Fruit fly (Drosophila melanogaster): Measurements from ENCODE around the gene CG14414.
A peak's percentile ranks its signal among the peaks of the same experiment; 100 is the strongest.

The CG14414 gene

dm6 chrX:14602421-14602846, 22.0 kb downstream of the CG14414 start, which contains the start of gene sbm (continued):
- TF ChIP-seq CG33557 (GFP tag; optimal IDR thresholded peaks at IDR 0.05) (no peak), pita (GFP tag; optimal IDR thresholded peaks at IDR 0.05) (no peak), zf30C (GFP tag; optimal IDR thresholded peaks at IDR 0.05) (no peak), Opbp (GFP tag; IDR thresholded peaks at IDR 0.05; ENCODE audit: partially characterized antibody) (peak; percentile 59; the same call in 2 of the 3 replicates), CG2116 (GFP tag; optimal IDR thresholded peaks at IDR 0.05) (peak; percentile 34), Aef1 (GFP tag; IDR thresholded peaks at IDR 0.05) (peak; percentile 52; the same call in 2 of the 3 replicates), repo (GFP tag; optimal IDR thresholded peaks at IDR 0.05) (peak; percentile 7), aop (GFP tag; IDR thresholded peaks at IDR 0.05) (no peak), CG1233 (GFP tag; optimal IDR thresholded peaks at IDR 0.05) (no peak), CG11696 (GFP tag; IDR thresholded peaks at IDR 0.05) (peak; percentile 74), sob (GFP tag; IDR thresholded peaks at IDR 0.05) (peak; percentile 56; the same call in 1 of the 2 replicates), dmrt99B (tag; optimal IDR thresholded peaks at IDR 0.05) (peak; percentile 31), E2f2 (GFP tag; IDR thresholded peaks at IDR 0.05) (peak; percentile 70), CG11560 (tag; IDR thresholded peaks at IDR 0.05) (no peak), Myb (GFP tag; optimal IDR thresholded peaks at IDR 0.05) (peak; percentile 76), crc (GFP tag; optimal IDR thresholded peaks at IDR 0.05) (no peak), ewg (GFP tag; optimal IDR thresholded peaks at IDR 0.05) (peak; percentile 23), grn (GFP tag; optimal IDR thresholded peaks at IDR 0.05) (no peak), CG7556 (GFP tag; optimal IDR thresholded peaks at IDR 0.05) (no peak), CG12299 (tag; optimal IDR thresholded peaks at IDR 0.05) (no peak), dm (GFP tag; optimal IDR thresholded peaks at IDR 0.05) (peak; percentile 30), Abd-B (GFP tag; optimal IDR thresholded peaks at IDR 0.05) (peak; percentile 32), Usf (GFP tag; optimal IDR thresholded peaks at IDR 0.05) (no peak), Hr3 (GFP tag; optimal IDR thresholded peaks at IDR 0.05) (no peak), yki (optimal IDR thresholded peaks at IDR 0.05) (no peak), CG2129 (GFP tag; IDR thresholded peaks at IDR 0.05; ENCODE audit: partially characterized antibody) (0 out of 2 replicates have a peak, but pooled peaks have one; percentile 29), pan (optimal IDR thresholded peaks at IDR 0.05) (no peak), pan (GFP tag; optimal IDR thresholded peaks at IDR 0.05 in 1 of 2, IDR thresholded peaks at IDR 0.05 in 1 of 2) (peak in 1 of 2 experiments; percentile 65), Dad (GFP tag; optimal IDR thresholded peaks at IDR 0.05) (no peak), sd (tag; optimal IDR thresholded peaks at IDR 0.05) (no peak), CG18599 (GFP tag; optimal IDR thresholded peaks at IDR 0.05) (peak; percentile 37), wdn (GFP tag; IDR thresholded peaks at IDR 0.05) (peak; percentile 64; the same call in 1 of the 2 replicates), CG16815 (GFP tag; optimal IDR thresholded peaks at IDR 0.05) (no peak), kni (GFP tag; optimal IDR thresholded peaks at IDR 0.05) (no peak), CG3847 (GFP tag; IDR thresholded peaks at IDR 0.05) (peak; percentile 54; the same call in 1 of the 2 replicates), trem (tag; optimal IDR thresholded peaks at IDR 0.05) (peak; percentile 9), ara (GFP tag; IDR thresholded peaks at IDR 0.05) (no peak), jigr1 (GFP tag; IDR thresholded peaks at IDR 0.05) (0 out of 3 replicates have a peak, but pooled peaks have one; percentile 25), CG3163 (GFP tag; optimal IDR thresholded peaks at IDR 0.05) (no peak), Hey (tag; optimal IDR thresholded peaks at IDR 0.05) (no peak), p53 (GFP tag; optimal IDR thresholded peaks at IDR 0.05) (peak; percentile 56), wor (GFP tag; IDR thresholded peaks at IDR 0.05) (no peak), Asciz (GFP tag; optimal IDR thresholded peaks at IDR 0.05) (no peak), CG31365 (tag; optimal IDR thresholded peaks at IDR 0.05) (no peak), CG10321 (GFP tag; IDR thresholded peaks at IDR 0.05) (no peak), ems (GFP tag; optimal IDR thresholded peaks at IDR 0.05) (peak; percentile 45), TFAM (GFP tag; optimal IDR thresholded peaks at IDR 0.05) (no peak), klu (GFP tag; IDR thresholded peaks at IDR 0.05) (no peak), salm (tag; optimal IDR thresholded peaks at IDR 0.05) (no peak), CG33213 (GFP tag; optimal IDR thresholded peaks at IDR 0.05) (no peak), ac (GFP tag; optimal IDR thresholded peaks at IDR 0.05) (no peak), maf-S (GFP tag; optimal IDR thresholded peaks at IDR 0.05) (peak; percentile 26)

All from whole organism, embryonic.